Fruit fly (Drosophila melanogaster): ENCODE results near the gene GluRS-m.

Gene GluRS-m

DNA sequence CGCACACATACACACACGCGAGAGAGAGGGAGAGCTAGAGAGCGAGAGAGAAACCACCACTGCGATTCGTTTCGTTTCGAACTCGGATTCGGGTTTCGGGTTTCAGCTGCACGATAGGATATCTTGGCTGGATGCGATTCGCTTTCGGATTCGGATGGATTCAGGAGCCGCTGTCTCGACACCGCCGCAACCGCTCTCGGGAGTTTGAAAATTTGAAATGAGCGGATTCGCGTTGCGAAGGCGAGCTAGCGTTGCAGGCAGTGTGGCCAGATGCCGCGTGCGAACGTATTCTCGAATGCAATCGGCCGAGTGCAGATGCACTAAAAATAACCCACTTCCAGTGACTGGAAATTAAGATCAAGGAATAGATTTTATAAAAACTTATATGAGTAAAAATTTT lies 5.4 kb downstream of the GluRS-m start, which contains the start of gene fax (continued):
- peak; percentile 29 for TF ChIP-seq CG7745 (tag; optimal IDR thresholded peaks at IDR 0.05)
- peak; percentile 57; the same call in 1 of the 3 replicates for TF ChIP-seq so (GFP tag; IDR thresholded peaks at IDR 0.05)
- TF ChIP-seq CG10565 (GFP tag; optimal IDR thresholded peaks at IDR 0.05): no peak
- TF ChIP-seq Adf1 (GFP tag; IDR thresholded peaks at IDR 0.05): no peak
- peak; percentile 37 for TF ChIP-seq gcm (GFP tag; optimal IDR thresholded peaks at IDR 0.05)
- peak; percentile 16 for TF ChIP-seq unpg (GFP tag; optimal IDR thresholded peaks at IDR 0.05)
- TF ChIP-seq Side (GFP tag; optimal IDR thresholded peaks at IDR 0.05): peak; percentile 11
- TF ChIP-seq CG6765 (GFP tag; optimal IDR thresholded peaks at IDR 0.05): peak; percentile 30
- TF ChIP-seq ac (GFP tag; optimal IDR thresholded peaks at IDR 0.05): peak; percentile 51
- peak; percentile 48 for TF ChIP-seq CG13296 (GFP tag; optimal IDR thresholded peaks at IDR 0.05)
- TF ChIP-seq CG16815 (GFP tag; optimal IDR thresholded peaks at IDR 0.05): no peak
- TF ChIP-seq nau (GFP tag; optimal IDR thresholded peaks at IDR 0.05): peak; percentile 44
- no peak for TF ChIP-seq CG1792 (GFP tag; optimal IDR thresholded peaks at IDR 0.05)
- TF ChIP-seq crc (GFP tag; optimal IDR thresholded peaks at IDR 0.05): no peak
- no peak for TF ChIP-seq CG16863 (GFP tag; optimal IDR thresholded peaks at IDR 0.05)
- peak; percentile 19; the same call in 1 of the 2 replicates for TF ChIP-seq Dref (GFP tag; IDR thresholded peaks at IDR 0.05)
- TF ChIP-seq tap (tag; optimal IDR thresholded peaks at IDR 0.05): peak; percentile 15
- TF ChIP-seq CG32767 (GFP tag; IDR thresholded peaks at IDR 0.05): peak; percentile 44; the same call in 1 of the 2 replicates
- no peak for TF ChIP-seq repo (GFP tag; optimal IDR thresholded peaks at IDR 0.05)
- TF ChIP-seq CG1603 (tag; optimal IDR thresholded peaks at IDR 0.05): peak; percentile 66
- no peak for TF ChIP-seq Atf3 (GFP tag; optimal IDR thresholded peaks at IDR 0.05)
- peak; percentile 21; the same call in 1 of the 2 replicates for TF ChIP-seq nerfin-2 (GFP tag; IDR thresholded peaks at IDR 0.05; ENCODE audit: partially characterized antibody)
- peak; percentile 49 for TF ChIP-seq ewg (GFP tag; optimal IDR thresholded peaks at IDR 0.05)
- TF ChIP-seq CG6272 (GFP tag; IDR thresholded peaks at IDR 0.05): no peak
- TF ChIP-seq dmrt11E (tag; optimal IDR thresholded peaks at IDR 0.05): no peak
- TF ChIP-seq Xbp1 (GFP tag; optimal IDR thresholded peaks at IDR 0.05): peak; percentile 3
- TF ChIP-seq Myb (GFP tag; optimal IDR thresholded peaks at IDR 0.05): peak; percentile 54
- no peak for TF ChIP-seq CG10366 (GFP tag; IDR thresholded peaks at IDR 0.05)
- peak; percentile 92 for TF ChIP-seq Med (GFP tag)
- TF ChIP-seq gcm2 (GFP tag; optimal IDR thresholded peaks at IDR 0.05): no peak
- TF ChIP-seq ro (GFP tag; IDR thresholded peaks at IDR 0.05): no peak
- TF ChIP-seq sd (tag; optimal IDR thresholded peaks at IDR 0.05): peak; percentile 23
- TF ChIP-seq CG1233 (GFP tag; optimal IDR thresholded peaks at IDR 0.05): peak; percentile 0
- TF ChIP-seq CG14667 (GFP tag; IDR thresholded peaks at IDR 0.05): no peak
- TF ChIP-seq CG16813 (GFP tag; IDR thresholded peaks at IDR 0.05; ENCODE audit: partially characterized antibody): 0 out of 3 replicates have a peak, but pooled peaks have one; percentile 8
- TF ChIP-seq ftz-f1 (GFP tag; optimal IDR thresholded peaks at IDR 0.05): no peak
- peak; percentile 34 for TF ChIP-seq CG11723 (GFP tag; optimal IDR thresholded peaks at IDR 0.05)
- TF ChIP-seq Hr3 (GFP tag; optimal IDR thresholded peaks at IDR 0.05): no peak
- TF ChIP-seq CG34422 (GFP tag; IDR thresholded peaks at IDR 0.05): peak; percentile 66; the same call in 1 of the 3 replicates
- TF ChIP-seq CG10654 (GFP tag; optimal IDR thresholded peaks at IDR 0.05): peak; percentile 5
- peak; percentile 72 for TF ChIP-seq CG1832 (GFP tag; optimal IDR thresholded peaks at IDR 0.05)
- peak; percentile 44; the same call in 1 of the 3 replicates for TF ChIP-seq otp (GFP tag; IDR thresholded peaks at IDR 0.05)
- peak; percentile 79 for TF ChIP-seq E2f2 (GFP tag; IDR thresholded peaks at IDR 0.05)
- peak; percentile 77 for TF ChIP-seq CG15479 (GFP tag; optimal IDR thresholded peaks at IDR 0.05)
- 0 out of 2 replicates have a peak, but pooled peaks have one; percentile 7 for TF ChIP-seq HLH3B (GFP tag; IDR thresholded peaks at IDR 0.05)
- no peak for TF ChIP-seq ttk (GFP tag; IDR thresholded peaks at IDR 0.05)
- no peak for TF ChIP-seq trh (GFP tag; optimal IDR thresholded peaks at IDR 0.05)
- no peak for TF ChIP-seq hth (optimal IDR thresholded peaks at IDR 0.05)
- TF ChIP-seq MTF-1 (GFP tag; optimal IDR thresholded peaks at IDR 0.05; ENCODE audit: borderline replicate concordance): peak; percentile 51
- TF ChIP-seq chinmo (GFP tag; IDR thresholded peaks at IDR 0.05; ENCODE audit: partially characterized antibody): peak; percentile 96
- no peak; the same call in 1 of the 2 replicates for TF ChIP-seq CG31441 (GFP tag; IDR thresholded peaks at IDR 0.05)

Measured in whole organism, embryonic.